Fruit fly (Drosophila melanogaster) whole organism, wandering third instar larva: ENCODE measurements around the gene CG9328.
A peak's percentile ranks its signal among the peaks of the same experiment; 100 is the strongest.

ENCODE experiments used
- Dfd ChIP-seq: fragments of >200 bp; optimal IDR thresholded peaks from 2 replicates; lab custom pipeline; 2017; ENCODE audit warnings: missing biosample characterization, missing genetic modification characterization
- GATAd ChIP-seq: sonication (Bioruptor generic); optimal IDR thresholded peaks from 2 replicates; lab custom pipeline; 2016; ENCODE audit warnings: missing biosample characterization, missing genetic modification characterization
- sage ChIP-seq: fragments of 200-800 bp; sonication (Bioruptor generic); optimal IDR thresholded peaks from 2 replicates; lab custom pipeline; 2016; ENCODE audit warnings: missing biosample characterization, mild to moderate bottlenecking, missing genetic modification characterization

DNA sequence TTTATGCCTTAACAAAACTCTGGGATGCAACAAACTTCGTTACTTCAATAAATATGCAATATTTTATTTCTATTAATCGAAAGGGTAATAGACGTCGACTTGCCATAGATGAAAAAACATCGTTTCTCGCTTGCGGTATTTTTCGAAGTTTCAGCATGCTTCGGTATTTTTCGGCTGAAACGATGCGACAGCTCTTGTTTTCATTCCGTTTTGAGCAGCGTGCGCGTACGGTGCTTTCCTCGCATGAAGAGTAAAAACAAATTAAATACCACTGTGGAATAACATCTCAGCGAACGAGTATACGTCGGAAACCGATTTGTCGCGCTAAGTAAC is at the start of gene CG9328:
- TF ChIP-seq sage (GFP tag; lab: Kevin White, UChicago) = peak; percentile 5
- TF ChIP-seq Dfd (GFP tag; lab: Kevin White, UChicago) = no peak
- no peak for TF ChIP-seq GATAd (GFP tag; lab: Kevin White, UChicago)
